Fruit fly (Drosophila melanogaster) whole organism, embryonic: Measurements from ENCODE around the gene cnc.

ENCODE experiments used
- Asciz ChIP-seq: fragments of 200-800 bp; sonication (Bioruptor generic); optimal IDR thresholded peaks from 2 replicates; lab custom pipeline; 2017; ENCODE audit warnings: missing biosample characterization, mild to moderate bottlenecking, missing genetic modification characterization, missing genetic modification reagents
- CG11093 ChIP-seq: fragments of 200-800 bp; sonication (Bioruptor generic); IDR thresholded peaks from 3 replicates; pipeline ENCODE4 v1.3.6; 2022; ENCODE audit warnings: missing biosample characterization, missing genetic modification characterization
- CG16779 ChIP-seq: fragments of 200-800 bp; sonication (Bioruptor generic); IDR thresholded peaks from 2 replicates; pipeline ENCODE4 v1.3.6; 2022; ENCODE audit warnings: missing biosample characterization, missing genetic modification characterization
- CG17912 ChIP-seq: fragments of 200-800 bp; sonication (Bioruptor generic); optimal IDR thresholded peaks from 2 replicates; lab custom pipeline; 2018; ENCODE audit warnings: missing biosample characterization, mild to moderate bottlenecking, missing genetic modification characterization
- CG2116 ChIP-seq: fragments of 200-800 bp; sonication (Bioruptor generic); optimal IDR thresholded peaks from 3 replicates; lab custom pipeline; 2018; ENCODE audit warnings: missing biosample characterization, mild to moderate bottlenecking, missing genetic modification characterization
- CG31224 ChIP-seq: fragments of 200-800 bp; sonication (Bioruptor generic); IDR thresholded peaks from 2 replicates; pipeline ENCODE4 v1.3.6; 2022; ENCODE audit warnings: missing biosample characterization, missing genetic modification characterization
- CG33557 ChIP-seq: fragments of 200-800 bp; sonication (Bioruptor generic); optimal IDR thresholded peaks from 2 replicates; lab custom pipeline; 2019; ENCODE audit warnings: missing biosample characterization, mild to moderate bottlenecking, missing genetic modification characterization, moderate library complexity
- CG4617 ChIP-seq: fragments of 200-800 bp; sonication (Bioruptor generic); optimal IDR thresholded peaks from 3 replicates; lab custom pipeline; 2016; ENCODE audit warnings: missing biosample characterization, missing genetic modification characterization, borderline replicate concordance
- CG5180 ChIP-seq: fragments of 200-800 bp; sonication (Bioruptor generic); optimal IDR thresholded peaks from 3 replicates; lab custom pipeline; 2017; ENCODE audit warnings: missing biosample characterization, missing genetic modification characterization, mild to moderate bottlenecking, moderate library complexity, missing genetic modification reagents
- CG6689 ChIP-seq: fragments of 200-800 bp; sonication (Bioruptor generic); IDR thresholded peaks from 2 replicates; pipeline ENCODE4 v1.3.6; 2022; ENCODE audit warnings: missing biosample characterization, missing genetic modification characterization
- CG7556 ChIP-seq: fragments of 200-800 bp; sonication (Bioruptor generic); optimal IDR thresholded peaks from 2 replicates; lab custom pipeline; 2017; ENCODE audit warnings: missing biosample characterization, mild to moderate bottlenecking, missing genetic modification characterization
- CG9727 ChIP-seq: fragments of 200-800 bp; sonication (Bioruptor generic); optimal IDR thresholded peaks from 3 replicates; lab custom pipeline; 2017; ENCODE audit warnings: missing biosample characterization, mild to moderate bottlenecking, missing genetic modification characterization
- CG9817 ChIP-seq: fragments of 200-800 bp; sonication (Bioruptor generic); optimal IDR thresholded peaks from 2 replicates; lab custom pipeline; 2018; ENCODE audit warnings: missing biosample characterization, mild to moderate bottlenecking, missing genetic modification characterization, moderate library complexity
- D19A ChIP-seq: fragments of 200-800 bp; optimal IDR thresholded peaks from 3 replicates; lab custom pipeline; 2019; ENCODE audit warnings: missing biosample characterization, mild to moderate bottlenecking, missing genetic modification characterization, moderate library complexity
- Doc3 ChIP-seq: fragments of 200-800 bp; sonication (Bioruptor generic); IDR thresholded peaks from 3 replicates; pipeline ENCODE4 v1.3.6; 2022; ENCODE audit warnings: missing biosample characterization, missing genetic modification characterization; ENCODE audit not compliant: partially characterized antibody
- HmgZ ChIP-seq: fragments of 200-800 bp; sonication (Bioruptor generic); optimal IDR thresholded peaks from 2 replicates; lab custom pipeline; 2018; ENCODE audit warnings: missing biosample characterization, mild to moderate bottlenecking, missing genetic modification characterization
- Hmr ChIP-seq: fragments of 200-800 bp; sonication (Bioruptor generic); optimal IDR thresholded peaks from 3 replicates; lab custom pipeline; 2017; ENCODE audit warnings: mild to moderate bottlenecking, missing biosample characterization, missing genetic modification reagents, missing genetic modification characterization
- Hr39 ChIP-seq: fragments of >200 bp; optimal IDR thresholded peaks from 2 replicates; lab custom pipeline; 2017
- Hr51 ChIP-seq, 2 experiments: fragments of 200-800 bp; sonication (Bioruptor generic); optimal IDR thresholded peaks; 2 replicates in 1 of 2; 3 replicates in 1 of 2; lab custom pipeline; 2016 to 2018; ENCODE audit warnings: missing biosample characterization in 2 of 2, missing genetic modification characterization in 2 of 2, mild to moderate bottlenecking in 1 of 2, moderate library complexity in 1 of 2
- Lpt ChIP-seq: fragments of >200 bp; optimal IDR thresholded peaks from 2 replicates; lab custom pipeline; 2018; ENCODE audit warnings: missing biosample characterization, missing genetic modification characterization
- Meics ChIP-seq: fragments of 200-800 bp; sonication (Bioruptor generic); optimal IDR thresholded peaks from 2 replicates; lab custom pipeline; 2017; ENCODE audit warnings: missing biosample characterization, mild to moderate bottlenecking, missing genetic modification characterization
- NFAT ChIP-seq: fragments of 200-800 bp; sonication (Bioruptor generic); IDR thresholded peaks from 2 replicates; pipeline ENCODE4 v1.3.6; 2022; ENCODE audit warnings: missing biosample characterization, missing genetic modification characterization
- Rfx ChIP-seq: fragments of 200-800 bp; sonication (Bioruptor generic); IDR thresholded peaks from 2 replicates; pipeline ENCODE4 v1.3.6; 2022; ENCODE audit warnings: missing biosample characterization, missing genetic modification characterization
- Trl ChIP-seq, 3 experiments: fragments of >200 bp in 2 of 3; fragments of 200-800 bp in 1 of 3; sonication (Bioruptor generic) in 1 of 3; optimal IDR thresholded peaks; 2 replicates in 1 of 3; 3 replicates in 2 of 3; lab custom pipeline; 2016 to 2017; ENCODE audit warnings: missing biosample characterization in 1 of 3, missing genetic modification characterization in 1 of 3
- YL-1 ChIP-seq: fragments of 200-800 bp; sonication (Bioruptor generic); optimal IDR thresholded peaks from 3 replicates; lab custom pipeline; 2017; ENCODE audit warnings: missing biosample characterization, mild to moderate bottlenecking, missing genetic modification characterization
- ac ChIP-seq: fragments of 200-800 bp; sonication (Bioruptor generic); optimal IDR thresholded peaks from 3 replicates; lab custom pipeline; 2017; ENCODE audit warnings: missing biosample characterization, mild to moderate bottlenecking, missing genetic modification characterization
- al ChIP-seq: fragments of 200-800 bp; sonication (Bioruptor generic); IDR thresholded peaks from 2 replicates; pipeline ENCODE4 v1.3.6; 2022; ENCODE audit warnings: missing biosample characterization, missing genetic modification characterization
- amos ChIP-seq: fragments of 200-800 bp; sonication (Bioruptor generic); IDR thresholded peaks from 2 replicates; pipeline ENCODE4 v1.3.6; 2022; ENCODE audit warnings: missing biosample characterization, missing genetic modification characterization; ENCODE audit not compliant: partially characterized antibody
- bowl ChIP-seq: fragments of 200-800 bp; sonication (Bioruptor generic); IDR thresholded peaks from 2 replicates; pipeline ENCODE4 v1.3.6; 2022; ENCODE audit warnings: missing biosample characterization, missing genetic modification characterization
- bsh ChIP-seq, 2 experiments: fragments of 200-800 bp; sonication (Bioruptor generic); optimal IDR thresholded peaks; 2 replicates each; lab custom pipeline; 2017 to 2018; ENCODE audit warnings: mild to moderate bottlenecking in 2 of 2, missing biosample characterization in 2 of 2, missing genetic modification characterization in 2 of 2, moderate library complexity in 1 of 2
- cg ChIP-seq: fragments of 200-800 bp; sonication (Bioruptor generic); optimal IDR thresholded peaks from 3 replicates; lab custom pipeline; 2019; ENCODE audit warnings: missing biosample characterization, mild to moderate bottlenecking, missing genetic modification characterization, moderate library complexity
- ci ChIP-seq: fragments of 200-800 bp; sonication (Bioruptor generic); IDR thresholded peaks from 3 replicates; pipeline ENCODE4 v1.3.6; 2022; ENCODE audit warnings: missing biosample characterization, missing genetic modification characterization
- emc ChIP-seq: fragments of 200-800 bp; sonication (Bioruptor generic); optimal IDR thresholded peaks from 2 replicates; lab custom pipeline; 2016; ENCODE audit warnings: missing biosample characterization, missing genetic modification characterization
- fu2 ChIP-seq: fragments of 200-800 bp; sonication (Bioruptor generic); optimal IDR thresholded peaks from 2 replicates; lab custom pipeline; 2016; ENCODE audit warnings: missing biosample characterization, missing genetic modification characterization
- hkb ChIP-seq, 2 experiments: fragments of 200-800 bp in 1 of 2; fragments of >200 bp in 1 of 2; sonication (Bioruptor generic) in 1 of 2; IDR thresholded peaks in 1 of 2; optimal IDR thresholded peaks in 1 of 2; 2 replicates each; pipeline versions ENCODE4 v1.3.6 to Lab custom; 2017 to 2022; ENCODE audit warnings: missing biosample characterization in 1 of 2, missing genetic modification characterization in 1 of 2
- ind ChIP-seq: fragments of 200-800 bp; sonication (Bioruptor generic); optimal IDR thresholded peaks from 3 replicates; lab custom pipeline; 2016; ENCODE audit warnings: missing biosample characterization, missing genetic modification characterization
- klu ChIP-seq: fragments of 200-800 bp; sonication (Bioruptor generic); IDR thresholded peaks from 2 replicates; pipeline ENCODE4 v1.3.6; 2022; ENCODE audit warnings: missing biosample characterization, missing genetic modification characterization
- lilli ChIP-seq: fragments of 200-800 bp; sonication (Bioruptor generic); optimal IDR thresholded peaks from 3 replicates; lab custom pipeline; 2016; ENCODE audit warnings: missing biosample characterization, missing genetic modification characterization
- nmo ChIP-seq: fragments of 200-800 bp; sonication (Bioruptor generic); optimal IDR thresholded peaks from 2 replicates; lab custom pipeline; 2018; ENCODE audit warnings: missing biosample characterization, mild to moderate bottlenecking, missing genetic modification characterization, moderate library complexity
- pros ChIP-seq: fragments of 200-800 bp; sonication (Bioruptor generic); optimal IDR thresholded peaks from 3 replicates; lab custom pipeline; 2019; ENCODE audit warnings: missing biosample characterization, mild to moderate bottlenecking, missing genetic modification characterization, moderate library complexity
- psq ChIP-seq: fragments of 200-800 bp; sonication (Bioruptor generic); optimal IDR thresholded peaks from 2 replicates; lab custom pipeline; 2017; ENCODE audit warnings: missing biosample characterization, missing genetic modification characterization
- rib ChIP-seq: fragments of 200-800 bp; sonication (Bioruptor generic); IDR thresholded peaks from 2 replicates; pipeline ENCODE4 v1.3.6; 2022; ENCODE audit warnings: missing biosample characterization, missing genetic modification characterization
- sens ChIP-seq: fragments of 200-800 bp; sonication (Bioruptor generic); peaks from one replicate; lab custom pipeline; 2016; ENCODE audit warnings: missing biosample characterization, missing genetic modification characterization
- sisA ChIP-seq: fragments of 200-800 bp; sonication (Bioruptor generic); IDR thresholded peaks from 2 replicates; pipeline ENCODE4 v1.3.6; 2022; ENCODE audit warnings: missing biosample characterization, missing genetic modification characterization
- sob ChIP-seq: fragments of 200-800 bp; sonication (Bioruptor generic); IDR thresholded peaks from 2 replicates; pipeline ENCODE4 v1.3.6; 2022; ENCODE audit warnings: missing biosample characterization, missing genetic modification characterization
- tgo ChIP-seq: fragments of 200-800 bp; sonication (Bioruptor generic); IDR thresholded peaks from 3 replicates; pipeline ENCODE4 v1.3.6; 2022; ENCODE audit warnings: missing biosample characterization, missing genetic modification characterization
- toy ChIP-seq: fragments of 200-800 bp; sonication (Bioruptor generic); IDR thresholded peaks from 2 replicates; pipeline ENCODE4 v1.3.6; 2022; ENCODE audit warnings: missing biosample characterization, missing genetic modification characterization
- vfl ChIP-seq: fragments of 200-800 bp; sonication (Bioruptor generic); optimal IDR thresholded peaks from 2 replicates; lab custom pipeline; 2016; ENCODE audit warnings: missing biosample characterization, missing genetic modification characterization
- z ChIP-seq: fragments of 200-800 bp; sonication (Bioruptor generic); IDR thresholded peaks from 3 replicates; pipeline ENCODE4 v1.3.6; 2022; ENCODE audit warnings: missing biosample characterization, missing genetic modification characterization

cnc gene

DNA sequence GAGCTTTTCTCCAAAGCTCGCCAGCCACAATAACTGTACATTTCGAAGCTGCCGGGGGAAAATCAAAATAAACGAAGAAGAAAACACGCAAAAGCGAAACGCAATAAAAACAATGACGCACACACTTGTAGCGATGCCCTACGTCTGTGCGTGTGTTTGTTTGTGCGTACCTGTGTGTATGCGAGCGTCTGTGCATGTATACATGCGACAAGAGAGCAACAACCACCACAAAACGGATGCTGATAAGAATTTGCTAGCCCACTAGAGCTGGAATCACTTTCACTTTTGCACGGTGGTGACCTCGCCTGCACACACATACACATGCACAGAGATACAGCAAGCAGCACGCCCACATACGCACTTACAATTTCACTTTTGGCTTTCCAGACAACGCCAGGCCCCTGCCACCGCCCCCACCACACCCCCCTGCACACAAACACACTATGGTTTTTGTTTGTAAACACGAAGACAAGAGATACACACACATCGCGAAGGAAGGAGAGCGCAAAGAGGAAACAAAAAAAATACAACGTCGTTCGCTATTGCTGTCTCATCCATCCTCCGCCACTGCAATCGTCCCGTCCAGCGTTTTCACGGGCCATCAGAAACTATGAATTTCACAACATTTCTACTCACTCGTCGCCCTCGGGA lies 69.5 kb downstream of the cnc start:
- TF ChIP-seq CG9727 (GFP tag; lab: Kevin White, UChicago): peak; percentile 10
- peak; percentile 9 for TF ChIP-seq Meics (GFP tag; lab: Kevin White, UChicago)
- TF ChIP-seq bsh (GFP tag; optimal IDR thresholded peaks at IDR 0.05; lab: Kevin White, UChicago): peak in 1 of 2 experiments; percentile 30
- no peak for TF ChIP-seq z (GFP tag; lab: Robert Waterston, UW)
- TF ChIP-seq ind: no peak
- peak; percentile 22 for TF ChIP-seq CG17912 (GFP tag; lab: Kevin White, UChicago)
- TF ChIP-seq emc (GFP tag; lab: Kevin White, UChicago): no peak
- TF ChIP-seq CG4617 (GFP tag; lab: Kevin White, UChicago): no peak
- TF ChIP-seq cg (GFP tag; lab: Kevin White, UChicago): peak; percentile 99
- no peak for TF ChIP-seq bowl (GFP tag; lab: Robert Waterston, UW)
- no peak for TF ChIP-seq hkb (optimal IDR thresholded peaks at IDR 0.05; lab: Kevin White, UChicago)
- TF ChIP-seq hkb (GFP tag; IDR thresholded peaks at IDR 0.05; lab: Robert Waterston, UW): peak; percentile 34; the same call in 1 of the 2 replicates
- TF ChIP-seq tgo: no peak
- no peak for TF ChIP-seq CG7556 (GFP tag; lab: Kevin White, UChicago)
- TF ChIP-seq Doc3 (GFP tag; lab: Robert Waterston, UW): no peak
- no peak for TF ChIP-seq toy (GFP tag; lab: Robert Waterston, UW)
- TF ChIP-seq nmo (GFP tag; lab: Kevin White, UChicago): peak; percentile 46
- TF ChIP-seq CG31224 (GFP tag; lab: Robert Waterston, UW): no peak
- TF ChIP-seq Rfx (GFP tag; lab: Robert Waterston, UW): peak; percentile 40; the same call in 1 of the 2 replicates
- no peak for TF ChIP-seq Asciz (GFP tag; lab: Kevin White, UChicago)
- TF ChIP-seq al: no peak
- peak; percentile 49; the same call in 1 of the 3 replicates for TF ChIP-seq ci (GFP tag; lab: Robert Waterston, UW)
- TF ChIP-seq CG5180 (GFP tag; lab: Kevin White, UChicago): peak; percentile 42
- TF ChIP-seq vfl (GFP tag; lab: Kevin White, UChicago): no peak
- no peak for TF ChIP-seq NFAT (GFP tag; lab: Robert Waterston, UW)
- TF ChIP-seq sisA (GFP tag; lab: Robert Waterston, UW): no peak
- TF ChIP-seq CG9817 (tag; lab: Kevin White, UChicago): no peak
- TF ChIP-seq CG6689: 0 out of 2 replicates have a peak, but pooled peaks have one; percentile 25
- peak; percentile 44; the same call in 1 of the 2 replicates for TF ChIP-seq CG16779
- TF ChIP-seq YL-1 (GFP tag; lab: Kevin White, UChicago): peak; percentile 56
- peak; percentile 98 for TF ChIP-seq psq
- 0 out of 2 replicates have a peak, but pooled peaks have one; percentile 44 for TF ChIP-seq sob (GFP tag; lab: Robert Waterston, UW)
- TF ChIP-seq D19A (tag; lab: Kevin White, UChicago): no peak
- peak; percentile 4; the same call in 1 of the 2 replicates for TF ChIP-seq amos (GFP tag; lab: Robert Waterston, UW)
- no peak; the same call in 1 of the 2 replicates for TF ChIP-seq klu (GFP tag; lab: Robert Waterston, UW)
- TF ChIP-seq lilli (GFP tag; lab: Kevin White, UChicago): no peak
- no peak for TF ChIP-seq Hr39 (lab: Kevin White, UChicago)
- peak; percentile 63 for TF ChIP-seq pros (GFP tag; lab: Kevin White, UChicago)
- peak; percentile 54 for TF ChIP-seq sens (GFP tag; lab: Kevin White, UChicago)
- peak; percentile 32 for TF ChIP-seq Hmr (GFP tag; lab: Kevin White, UChicago)
- TF ChIP-seq Lpt: no peak
- TF ChIP-seq CG33557 (GFP tag; lab: Kevin White, UChicago): peak; percentile 58
- TF ChIP-seq Hr51 (GFP tag; optimal IDR thresholded peaks at IDR 0.05; lab: Kevin White, UChicago): peak in 1 of 2 experiments; percentile 50
- TF ChIP-seq fu2 (GFP tag; lab: Kevin White, UChicago): no peak
- TF ChIP-seq rib (GFP tag; lab: Robert Waterston, UW): peak; percentile 71; the same call in 1 of the 2 replicates
- no peak for TF ChIP-seq ac (GFP tag; lab: Kevin White, UChicago)
- peak in 1 of 2 experiments; percentile 16 for TF ChIP-seq Trl (optimal IDR thresholded peaks at IDR 0.05; lab: Kevin White, UChicago)
- no peak for TF ChIP-seq Trl (GFP tag; optimal IDR thresholded peaks at IDR 0.05; lab: Kevin White, UChicago)
- no peak for TF ChIP-seq CG2116 (GFP tag; lab: Kevin White, UChicago)
- no peak for TF ChIP-seq CG11093
- TF ChIP-seq HmgZ (tag; lab: Kevin White, UChicago): peak; percentile 50
